Worm (Caenorhabditis elegans) whole organism, L1 larva: ENCODE measurements around the gene rbc-1.

Source experiments
- pqm-1 ChIP-seq: sonication (generic microtip); optimal IDR thresholded peaks from 3 replicates; lab custom pipeline; 2017; ENCODE audit warnings: missing biosample characterization, missing genetic modification characterization
- snpc-4 ChIP-seq: fragments of 150-350 bp; optimal IDR thresholded peaks from 2 replicates; lab custom pipeline; 2014; ENCODE audit warnings: missing biosample characterization, missing genetic modification characterization

ce11 chrX:14610093-14610763 lies 946 bp upstream of the rbc-1 start:
- TF ChIP-seq snpc-4 (tag; lab: Kevin White, UChicago), result no peak
- TF ChIP-seq pqm-1 (tag; lab: Kevin White, UChicago), result no peak
